ENCODE assay signal across 3 fruit fly cellular contexts in genomic region chr2L:8716383-8716782, dm6.
TF ChIP-seq lines count a peak whose summit lies in the region.

No protein-coding gene starts in this region.

- TF ChIP-seq CTCF in whole organism, embryonic (GFP tag; optimal IDR thresholded peaks at IDR 0.05; lab: Kevin White, UChicago): no peak

TF ChIP-seq in whole organism, embryonic, 481 proteins besides CTCF, POLR2A, EP300 and RAD21:
- TF ChIP-seq mirr (GFP tag; optimal IDR thresholded peaks at IDR 0.05; lab: Kevin White, UChicago) (peak; percentile 7), slbo (GFP tag; IDR thresholded peaks at IDR 0.05; lab: Robert Waterston, UW) (no peak), sug (tag; optimal IDR thresholded peaks at IDR 0.05; lab: Kevin White, UChicago) (peak; percentile 14), Med (GFP tag; lab: Kevin White, UChicago) (peak; percentile 5), grn (GFP tag; optimal IDR thresholded peaks at IDR 0.05; lab: Kevin White, UChicago) (peak; percentile 44), exex (tag; optimal IDR thresholded peaks at IDR 0.05; lab: Kevin White, UChicago) (peak; percentile 73), NFAT (GFP tag; IDR thresholded peaks at IDR 0.05; lab: Robert Waterston, UW) (peak; percentile 21; the same call in 1 of the 2 replicates), CG17385 (GFP tag; optimal IDR thresholded peaks at IDR 0.05; lab: Kevin White, UChicago) (no peak), sd (tag; optimal IDR thresholded peaks at IDR 0.05; lab: Kevin White, UChicago) (peak; percentile 29), Blimp-1 (GFP tag; optimal IDR thresholded peaks at IDR 0.05; lab: Kevin White, UChicago) (no peak)

TF ChIP-seq in whole organism, prepupa, 60 proteins besides CTCF, POLR2A, EP300 and RAD21:
- TF ChIP-seq vri (GFP tag; optimal IDR thresholded peaks at IDR 0.05; lab: Kevin White, UChicago) (peak; percentile 71), Eip78C (GFP tag; lab: Kevin White, UChicago) (peak; percentile 41), ss (GFP tag; optimal IDR thresholded peaks at IDR 0.05; lab: Kevin White, UChicago) (no peak), svp (GFP tag; lab: Kevin White, UChicago) (peak; percentile 37)
TF ChIP-seq in whole organism, prepupa: peak in this region for 3.

TF ChIP-seq in whole organism, pupa, 21 proteins besides CTCF, POLR2A, EP300 and RAD21:
- TF ChIP-seq rn (GFP tag; IDR thresholded peaks at IDR 0.05; lab: Robert Waterston, UW) (no peak), EcR (GFP tag; optimal IDR thresholded peaks at IDR 0.05; lab: Kevin White, UChicago) (peak; percentile 3)
